Worm (Caenorhabditis elegans) whole organism, L4 larva: ENCODE measurements around the gene rpoa-49.

Experiments used
- aly-2 ChIP-seq: sonication (generic microtip); optimal IDR thresholded peaks from 2 replicates; lab custom pipeline; 2018; ENCODE audit warnings: missing biosample characterization, missing genetic modification characterization
- ama-1 ChIP-seq: fragments of 150-350 bp; optimal IDR thresholded peaks from 2 replicates; lab custom pipeline; 2014; ENCODE audit warnings: inconsistent platforms, mixed read lengths
- arid-1 ChIP-seq: fragments of 200-800 bp; sonication (Bioruptor generic); conservative IDR thresholded peaks from 2 replicates; pipeline ENCODE4 v1.3.6; 2022; ENCODE audit warnings: missing genetic modification reagents, missing genetic modification characterization, missing compliant biosample characterization
- ceh-20 ChIP-seq: fragments of 200-800 bp; sonication (Bioruptor generic); IDR thresholded peaks from 2 replicates; pipeline ENCODE4 v1.3.6; 2022; ENCODE audit warnings: missing genetic modification reagents, missing genetic modification characterization, missing compliant biosample characterization
- dpl-1 ChIP-seq: fragments of 150-350 bp; optimal IDR thresholded peaks from 2 replicates; lab custom pipeline; 2014; ENCODE audit warnings: missing biosample characterization, missing genetic modification reagents, missing genetic modification characterization
- egl-27 ChIP-seq: sonication (generic microtip); optimal IDR thresholded peaks from 3 replicates; lab custom pipeline; 2017; ENCODE audit warnings: missing biosample characterization, missing genetic modification reagents, missing genetic modification characterization
- jun-1 ChIP-seq: fragments of 150-350 bp; optimal IDR thresholded peaks from 2 replicates; lab custom pipeline; 2014; ENCODE audit warnings: missing biosample characterization, missing genetic modification reagents, missing genetic modification characterization
- snpc-4 ChIP-seq: fragments of 150-350 bp; optimal IDR thresholded peaks from 2 replicates; lab custom pipeline; 2014; ENCODE audit warnings: missing biosample characterization, missing genetic modification characterization

DNA sequence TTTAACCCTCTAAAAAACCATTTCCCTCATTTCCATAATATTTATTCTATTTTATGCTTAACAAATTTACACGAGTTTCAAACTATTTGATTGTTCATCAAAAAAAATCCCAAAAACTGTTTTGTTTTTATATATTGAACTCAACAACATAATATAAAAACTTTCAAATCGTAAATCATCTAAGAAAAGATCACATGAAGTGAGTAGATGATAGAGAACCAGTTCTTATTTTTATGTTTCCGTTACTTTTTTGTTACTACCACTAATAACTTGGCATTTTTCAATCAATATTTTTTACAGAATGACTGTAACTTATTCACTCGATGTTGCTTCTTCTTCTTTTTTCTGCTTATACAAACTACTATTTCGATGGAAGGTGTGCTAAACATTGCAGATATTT is 32.2 kb upstream of the rpoa-49 start, which contains the start of gene best-3:
- TF ChIP-seq aly-2 (tag; lab: Kevin White, UChicago) (no peak), ama-1 (lab: Kevin White, UChicago) (no peak), arid-1 (GFP tag; lab: Robert Waterston, UW) (no peak), jun-1 (tag; lab: Kevin White, UChicago) (no peak), ceh-20 (GFP tag; lab: Robert Waterston, UW) (no peak), egl-27 (tag; lab: Kevin White, UChicago) (no peak), dpl-1 (no peak), snpc-4 (tag; lab: Kevin White, UChicago) (no peak)
